Worm (Caenorhabditis elegans): Measurements from ENCODE around the gene fbxa-72.

Gene fbxa-72

DNA sequence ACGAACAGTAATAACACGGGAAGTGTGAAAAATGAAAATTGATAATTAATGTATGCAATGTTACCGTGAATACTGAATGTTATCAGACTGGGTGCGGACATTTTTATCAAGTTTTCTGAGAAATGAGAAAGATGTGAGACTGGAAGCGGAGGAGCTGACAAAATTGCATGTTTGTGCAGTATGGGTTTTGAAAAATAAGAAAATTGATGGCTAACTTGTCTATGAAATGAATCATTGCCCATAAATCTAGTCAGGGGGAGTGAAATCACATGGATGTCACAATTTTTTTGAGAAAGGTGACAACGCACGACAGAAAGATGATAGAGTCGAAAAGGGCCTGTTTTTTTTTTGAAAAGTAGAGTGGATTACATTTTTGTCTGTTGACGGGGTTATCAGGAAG lies 5.2 kb downstream of the fbxa-72 start, which contains the start of gene sru-24:
sru-24 (minus strand) TSS at position 101 of the 400 bp plus-strand sequence.
- TF ChIP-seq F37D6.2 (tag; optimal IDR thresholded peaks at IDR 0.05) (no peak), Y75B8A.6 (GFP tag; IDR thresholded peaks at IDR 0.05) (no peak), mes-2 (tag; optimal IDR thresholded peaks at IDR 0.05; ENCODE audit: poor library complexity, severe bottlenecking) (no peak), hlh-11 (tag; optimal IDR thresholded peaks at IDR 0.05) (no peak), fkh-10 (GFP tag; optimal IDR thresholded peaks at IDR 0.05) (no peak), D1046.2 (GFP tag; IDR thresholded peaks at IDR 0.05) (no peak), daf-16 (GFP tag; optimal IDR thresholded peaks at IDR 0.05) (no peak), daf-16 (tag; optimal IDR thresholded peaks at IDR 0.05) (no peak)

DNA sequence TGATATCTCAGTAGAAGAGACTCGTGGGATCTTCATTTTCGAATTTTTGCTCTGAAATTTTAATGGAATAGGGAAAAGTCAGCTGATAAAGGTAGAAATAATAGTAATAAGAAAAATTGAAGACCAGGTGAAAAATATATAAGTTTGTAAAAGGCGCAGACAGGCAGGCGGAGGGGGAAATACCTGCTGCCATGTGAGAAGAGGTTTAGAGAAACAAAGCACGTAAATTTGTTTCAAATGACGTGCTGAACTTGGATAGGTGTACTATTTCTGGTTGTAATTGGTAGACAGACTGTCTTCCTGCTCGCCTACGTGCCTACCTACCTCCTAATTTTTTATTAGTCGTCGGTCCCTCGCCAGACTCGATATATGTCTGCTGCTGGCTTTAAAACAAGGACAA lies 9.1 kb downstream of the fbxa-72 start, which contains the start of gene nhr-180:
nhr-180 (minus strand) TSS at position 52 of the 400 bp plus-strand sequence.
- peak; percentile 39 for TF ChIP-seq nhr-28 (tag; optimal IDR thresholded peaks at IDR 0.05)
- TF ChIP-seq hlh-30 (tag; optimal IDR thresholded peaks at IDR 0.05; ENCODE audit: insufficient read depth): peak; percentile 69
- TF ChIP-seq nhr-11 (tag; optimal IDR thresholded peaks at IDR 0.05): no peak
- no peak for TF ChIP-seq php-3 (GFP tag; IDR thresholded peaks at IDR 0.05)
- TF ChIP-seq nhr-77 (tag; optimal IDR thresholded peaks at IDR 0.05): peak; percentile 6
- TF ChIP-seq hmg-1.1 (GFP tag; IDR thresholded peaks at IDR 0.05): 0 out of 2 replicates have a peak, but pooled peaks have one; percentile 12
- TF ChIP-seq mdl-1 (tag; optimal IDR thresholded peaks at IDR 0.05): peak; percentile 37 to 74
- peak; percentile 61; the same call in 1 of the 2 replicates for TF ChIP-seq dmd-6 (GFP tag; IDR thresholded peaks at IDR 0.05)
- TF ChIP-seq aha-1 (tag): peak; percentile 13
- TF ChIP-seq mxl-3 (GFP tag; optimal IDR thresholded peaks at IDR 0.05): peak; percentile 33
- no peak for TF ChIP-seq ctbp-1 (GFP tag; IDR thresholded peaks at IDR 0.05)
- peak; percentile 58 for TF ChIP-seq duxl-1 (tag; optimal IDR thresholded peaks at IDR 0.05; ENCODE audit: poor library complexity)

DNA sequence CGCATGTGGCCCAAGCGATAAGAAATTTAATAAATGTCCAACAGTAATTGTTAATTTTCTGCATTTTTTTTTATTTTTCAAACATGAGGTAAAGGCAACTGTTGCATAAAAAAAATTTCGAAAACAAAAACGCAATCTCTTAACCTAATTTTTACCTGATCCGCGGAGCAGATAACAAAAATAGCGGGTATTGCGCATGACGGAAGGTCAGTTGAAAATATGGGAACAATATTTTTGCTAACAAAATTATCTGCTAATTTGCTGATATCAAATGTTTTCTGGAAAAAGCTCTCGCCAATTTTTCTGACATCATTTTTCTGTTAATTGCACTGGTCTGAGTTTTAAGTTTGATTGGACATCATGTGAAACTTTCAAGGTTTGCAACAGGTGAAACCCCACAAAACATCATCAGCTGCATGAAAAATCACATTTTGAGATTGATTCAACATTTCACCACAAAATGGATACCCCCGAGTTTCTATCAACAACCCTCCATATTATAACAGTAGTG lies 12.2 kb downstream of the fbxa-72 start, which contains the start of the genes F31F4.11 and srh-266:
F31F4.11 (minus strand) TSS at position 101 of the 511 bp plus-strand sequence.
srh-266 (plus strand) TSS at position 461 of the 511 bp plus-strand sequence.
- TF ChIP-seq cey-2 (tag; optimal IDR thresholded peaks at IDR 0.05; ENCODE audit: borderline replicate concordance, insufficient read depth) (no peak), hlh-11 (tag; optimal IDR thresholded peaks at IDR 0.05) (no peak), hlh-30 (tag; optimal IDR thresholded peaks at IDR 0.05; ENCODE audit: insufficient read depth) (no peak), vab-7 (GFP tag; IDR thresholded peaks at IDR 0.05) (no peak), aly-2 (tag; optimal IDR thresholded peaks at IDR 0.05) (no peak), hif-1 (tag; optimal IDR thresholded peaks at IDR 0.05) (no peak), tra-1 (GFP tag; IDR thresholded peaks at IDR 0.05) (no peak), skn-1 (tag; optimal IDR thresholded peaks at IDR 0.05) (no peak), ctbp-1 (GFP tag; IDR thresholded peaks at IDR 0.05) (no peak), lin-38 (GFP tag; IDR thresholded peaks at IDR 0.05) (no peak), unc-130 (GFP tag; optimal IDR thresholded peaks at IDR 0.05) (no peak), dmd-6 (GFP tag; IDR thresholded peaks at IDR 0.05) (no peak), ceh-32 (tag; optimal IDR thresholded peaks at IDR 0.05; ENCODE audit: poor library complexity) (no peak), daf-19 (GFP tag; conservative IDR thresholded peaks at IDR 0.05) (no peak), lin-13 (GFP tag; optimal IDR thresholded peaks at IDR 0.05) (no peak), unc-39 (tag; optimal IDR thresholded peaks at IDR 0.05) (no peak), ztf-7 (tag; optimal IDR thresholded peaks at IDR 0.05) (no peak), nhr-102 (tag; optimal IDR thresholded peaks at IDR 0.05) (no peak), F37D6.2 (tag; optimal IDR thresholded peaks at IDR 0.05) (no peak)

DNA sequence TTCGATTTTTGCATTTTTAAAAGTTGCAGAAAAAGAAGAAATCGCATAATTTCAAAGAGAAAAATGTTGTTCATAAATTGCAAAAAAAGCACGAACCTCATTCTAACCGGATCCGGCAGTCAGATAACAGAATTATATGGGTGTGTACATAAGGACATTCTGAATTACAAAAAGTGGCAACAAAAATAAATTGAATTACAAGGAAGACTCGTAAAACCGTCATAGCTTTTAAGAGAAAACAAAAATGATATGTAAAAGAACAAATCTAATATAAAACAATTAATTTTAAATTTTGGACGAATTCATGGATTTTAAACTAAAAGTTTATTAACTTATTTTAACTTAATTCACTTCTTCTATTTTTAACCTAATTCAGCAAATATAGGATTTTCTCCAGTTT lies 16.3 kb downstream of the fbxa-72 start, which contains the start of gene F31F4.17:
F31F4.17 (minus strand) TSS at position 101 of the 400 bp plus-strand sequence.
- TF ChIP-seq egl-27 (tag; optimal IDR thresholded peaks at IDR 0.05): no peak
- TF ChIP-seq dmd-9 (GFP tag; IDR thresholded peaks at IDR 0.05): no peak
- no peak for TF ChIP-seq ces-1 (GFP tag; optimal IDR thresholded peaks at IDR 0.05)
- no peak for TF ChIP-seq php-3 (GFP tag; IDR thresholded peaks at IDR 0.05)
- TF ChIP-seq mes-2 (tag; optimal IDR thresholded peaks at IDR 0.05; ENCODE audit: poor library complexity, severe bottlenecking): no peak
- TF ChIP-seq mdt-29 (GFP tag; IDR thresholded peaks at IDR 0.05): no peak
- TF ChIP-seq jun-1 (tag; optimal IDR thresholded peaks at IDR 0.05): no peak
- TF ChIP-seq ceh-20 (GFP tag; IDR thresholded peaks at IDR 0.05): no peak
- no peak for TF ChIP-seq hmg-1.1 (GFP tag; IDR thresholded peaks at IDR 0.05)
- no peak for TF ChIP-seq ceh-44 (GFP tag; IDR thresholded peaks at IDR 0.05)
- TF ChIP-seq unc-62 (GFP tag; optimal IDR thresholded peaks at IDR 0.05 in 1 of 2): no peak
- no peak for TF ChIP-seq unc-62 (tag; optimal IDR thresholded peaks at IDR 0.05)
- no peak for TF ChIP-seq mxl-3 (GFP tag; optimal IDR thresholded peaks at IDR 0.05)
- no peak for TF ChIP-seq nhr-77 (tag; optimal IDR thresholded peaks at IDR 0.05)
- no peak for TF ChIP-seq spr-1 (tag; optimal IDR thresholded peaks at IDR 0.05)
- no peak for TF ChIP-seq lir-3 (tag; optimal IDR thresholded peaks at IDR 0.05)
- TF ChIP-seq madf-5 (GFP tag; IDR thresholded peaks at IDR 0.05): no peak
